Worm (Caenorhabditis elegans): ENCODE data around the gene Y52E8A.2.
A peak's percentile ranks its signal among the peaks of the same experiment; 100 is the strongest.

Gene Y52E8A.2

DNA sequence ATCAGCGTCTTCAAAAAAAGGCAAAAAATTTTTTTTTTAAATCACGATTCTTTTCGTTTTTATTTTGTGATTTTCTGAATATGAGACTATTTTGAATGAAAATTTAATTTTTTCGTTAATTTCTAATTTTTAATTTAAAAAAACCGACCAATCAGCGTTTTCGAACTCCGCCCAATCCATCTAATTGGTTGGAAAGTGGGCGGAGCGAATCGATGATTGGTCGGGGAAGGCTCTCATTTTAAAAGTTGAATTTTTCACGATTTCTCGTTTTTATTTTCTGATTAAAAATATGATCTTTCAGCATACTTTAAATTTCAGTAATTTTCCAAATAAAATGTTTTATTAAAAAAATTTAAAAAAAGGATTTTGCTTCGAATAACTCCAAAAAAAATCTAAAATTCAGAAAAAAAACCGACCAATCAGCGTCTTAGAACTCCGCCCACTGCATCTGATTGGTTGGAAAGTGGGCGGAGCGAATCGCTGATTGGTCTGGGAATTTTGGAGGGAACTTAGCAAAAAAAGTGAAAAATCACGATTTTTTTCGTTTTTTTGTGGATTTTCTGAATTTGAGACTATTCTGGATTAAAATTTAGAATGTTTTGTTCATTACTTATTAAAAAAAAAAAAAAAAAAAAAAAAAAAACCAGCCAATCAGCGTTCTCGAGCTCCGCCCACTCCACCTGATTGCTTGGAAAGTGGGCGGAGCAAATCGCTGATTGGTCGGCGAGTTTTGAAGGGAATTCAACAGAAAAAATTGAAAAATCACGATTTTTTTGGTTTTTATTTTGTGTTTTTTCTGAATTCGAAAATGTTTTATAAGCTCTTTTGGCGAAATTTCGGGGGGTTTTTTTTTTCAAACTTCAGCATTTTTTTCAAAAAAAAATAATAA lies 36.1 kb upstream of the Y52E8A.2 start:
- TF ChIP-seq nfya-1 (tag; optimal IDR thresholded peaks at IDR 0.05): peak; percentile 81
- TF ChIP-seq pat-9 (tag; optimal IDR thresholded peaks at IDR 0.05): no peak
- TF ChIP-seq npax-4 (tag; optimal IDR thresholded peaks at IDR 0.05): no peak
- no peak for TF ChIP-seq ceh-19 (GFP tag; optimal IDR thresholded peaks at IDR 0.05)
- no peak for TF ChIP-seq ttx-3 (tag; optimal IDR thresholded peaks at IDR 0.05)
- no peak for TF ChIP-seq unc-3 (GFP tag; conservative IDR thresholded peaks at IDR 0.05)
- no peak for TF ChIP-seq unc-3 (tag; optimal IDR thresholded peaks at IDR 0.05)
- no peak for TF ChIP-seq fkh-6 (tag; optimal IDR thresholded peaks at IDR 0.05)
- no peak for TF ChIP-seq rnt-1 (tag; optimal IDR thresholded peaks at IDR 0.05)
- no peak for TF ChIP-seq syd-9 (tag; optimal IDR thresholded peaks at IDR 0.05)

- no peak for TF ChIP-seq hlh-13 (GFP tag; optimal IDR thresholded peaks at IDR 0.05)
- no peak for TF ChIP-seq sox-4 (tag; optimal IDR thresholded peaks at IDR 0.05)
- peak; percentile 83 for TF ChIP-seq nfya-1 (tag; optimal IDR thresholded peaks at IDR 0.05)
Measured at ce11 chrII:4286921-4287320, 33.7 kb upstream of the Y52E8A.2 start.

ce11 chrII:4288111-4288510 lies 32.5 kb upstream of the Y52E8A.2 start, which contains the start of gene C01F1.6:
Gene C01F1.6, minus strand, starts transcription at chrII:4288211.
- no peak for TF ChIP-seq unc-42 (tag; optimal IDR thresholded peaks at IDR 0.05)
- no peak for TF ChIP-seq dmd-4 (tag; optimal IDR thresholded peaks at IDR 0.05; ENCODE audit: borderline replicate concordance)

ce11 chrII:4288572-4288971 lies 32.1 kb upstream of the Y52E8A.2 start:
- TF ChIP-seq fax-1 (tag; optimal IDR thresholded peaks at IDR 0.05) (no peak), elt-2 (tag; optimal IDR thresholded peaks at IDR 0.05) (peak; percentile 50)

DNA sequence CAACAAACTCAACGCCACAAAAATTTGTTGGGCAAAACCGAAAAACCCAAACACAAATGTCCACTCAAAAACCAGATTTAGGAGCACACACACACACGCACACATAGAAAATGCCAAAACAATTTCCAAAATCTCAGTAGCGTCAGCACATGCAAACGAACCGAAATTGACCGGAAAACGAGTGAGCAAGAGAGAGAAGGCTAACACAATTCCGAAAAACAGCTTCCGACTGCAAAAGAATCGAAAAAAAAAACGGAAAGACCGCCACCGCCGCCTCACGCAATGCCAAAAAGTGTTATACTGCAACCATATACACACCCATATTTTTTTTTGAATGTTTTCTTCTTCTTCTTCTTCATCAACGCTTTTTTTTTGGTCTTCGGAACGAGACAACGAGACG lies 28.8 kb upstream of the Y52E8A.2 start:
- TF ChIP-seq K09A11.1 (tag; optimal IDR thresholded peaks at IDR 0.05; ENCODE audit: insufficient read depth): no peak
- peak; percentile 79 for TF ChIP-seq unc-42 (tag; optimal IDR thresholded peaks at IDR 0.05)

ce11 chrII:4293027-4293522 lies 27.6 kb upstream of the Y52E8A.2 start:
- TF ChIP-seq fax-1 (tag; optimal IDR thresholded peaks at IDR 0.05) (no peak), tbx-2 (tag; optimal IDR thresholded peaks at IDR 0.05) (no peak), ama-1 (optimal IDR thresholded peaks at IDR 0.05) (no peak)

- TF ChIP-seq ztf-16 (tag; optimal IDR thresholded peaks at IDR 0.05): no peak
- TF ChIP-seq ahr-1 (tag; optimal IDR thresholded peaks at IDR 0.05): no peak
- TF ChIP-seq npax-4 (tag; optimal IDR thresholded peaks at IDR 0.05): no peak
- TF ChIP-seq lin-11 (tag; optimal IDR thresholded peaks at IDR 0.05): no peak
- TF ChIP-seq lim-6 (tag; optimal IDR thresholded peaks at IDR 0.05): no peak
- TF ChIP-seq tbx-2 (tag; optimal IDR thresholded peaks at IDR 0.05): no peak
Measured at ce11 chrII:4294189-4294588, 26.4 kb upstream of the Y52E8A.2 start.

ce11 chrII:4294801-4295200 lies 25.8 kb upstream of the Y52E8A.2 start, which contains the start of gene rml-4:
Gene rml-4, plus strand, starts transcription at chrII:4295101.
- TF ChIP-seq ceh-45 (GFP tag; IDR thresholded peaks at IDR 0.05) (no peak), fax-1 (tag; optimal IDR thresholded peaks at IDR 0.05) (no peak), hlh-13 (GFP tag; optimal IDR thresholded peaks at IDR 0.05) (no peak)

All from whole organism, late embryonic.